Worm (Caenorhabditis elegans): ENCODE data around the gene F20C5.5.

The F20C5.5 gene

DNA sequence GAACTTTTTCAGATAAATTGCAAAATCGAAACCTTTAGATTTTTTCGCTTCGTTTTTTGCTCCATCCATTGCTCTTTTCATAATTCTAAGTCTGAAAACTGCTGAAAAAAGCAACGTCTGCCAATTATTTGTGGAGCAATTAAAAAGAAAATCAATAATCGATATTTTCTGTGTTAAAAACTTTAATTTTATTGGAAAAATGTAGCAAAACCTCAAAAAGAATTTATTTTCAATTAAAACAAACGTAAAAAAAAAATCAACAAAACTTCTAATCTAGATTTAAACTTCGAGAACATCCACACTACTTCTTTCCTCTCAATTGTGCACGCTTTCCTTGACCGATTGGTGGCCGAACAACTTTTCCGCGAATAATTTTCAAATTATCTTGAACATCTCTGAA is 30.1 kb downstream of the F20C5.5 start, which contains the start of gene F21D5.5:
Gene F21D5.5 (minus strand): TSS at position 101 of the 400 bp plus-strand sequence.
- TF ChIP-seq jun-1 (tag; optimal IDR thresholded peaks at IDR 0.05) (no peak), unc-62 (GFP tag; optimal IDR thresholded peaks at IDR 0.05) (no peak), nhr-23 (tag; optimal IDR thresholded peaks at IDR 0.05) (no peak), ZK546.5 (tag; optimal IDR thresholded peaks at IDR 0.05) (no peak), lin-15B (tag; optimal IDR thresholded peaks at IDR 0.05) (no peak), pha-4 (tag; optimal IDR thresholded peaks at IDR 0.05) (no peak), ama-1 (optimal IDR thresholded peaks at IDR 0.05) (no peak)

DNA sequence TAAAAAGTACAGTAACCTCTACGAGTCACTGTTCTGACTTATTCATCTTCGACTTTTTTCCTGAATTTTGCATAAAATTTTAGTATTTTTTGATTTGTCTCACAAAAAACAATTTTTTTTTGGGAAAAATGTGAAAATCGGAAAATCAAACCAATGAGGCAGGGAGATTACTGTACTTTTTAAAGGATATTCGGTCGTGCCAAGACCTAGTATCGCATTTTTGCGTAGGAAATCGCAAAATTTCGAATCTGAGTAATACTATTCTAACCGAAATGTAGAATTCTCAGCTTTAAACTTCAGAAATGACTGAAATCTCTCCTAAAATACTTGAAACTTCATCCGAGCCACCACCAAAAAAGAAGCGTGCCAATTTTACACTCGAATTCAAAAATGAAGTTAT is 31.7 kb downstream of the F20C5.5 start, which contains the start of gene F21D5.4:
Gene F21D5.4 (plus strand): TSS at position 301 of the 400 bp plus-strand sequence.
- TF ChIP-seq skn-1 (tag; optimal IDR thresholded peaks at IDR 0.05) (no peak), ceh-28 (tag; optimal IDR thresholded peaks at IDR 0.05) (no peak), ama-1 (optimal IDR thresholded peaks at IDR 0.05) (no peak), ceh-16 (tag; optimal IDR thresholded peaks at IDR 0.05) (no peak), nhr-67 (tag; optimal IDR thresholded peaks at IDR 0.05) (no peak), elt-1 (tag; optimal IDR thresholded peaks at IDR 0.05) (no peak), fkh-10 (GFP tag; optimal IDR thresholded peaks at IDR 0.05) (no peak), nhr-76 (tag; optimal IDR thresholded peaks at IDR 0.05) (no peak), eor-1 (tag; optimal IDR thresholded peaks at IDR 0.05) (no peak), lin-15B (tag; optimal IDR thresholded peaks at IDR 0.05) (no peak), snpc-4 (tag; optimal IDR thresholded peaks at IDR 0.05) (no peak), fos-1 (tag; optimal IDR thresholded peaks at IDR 0.05) (no peak), nhr-77 (tag; optimal IDR thresholded peaks at IDR 0.05) (no peak), nhr-23 (tag; optimal IDR thresholded peaks at IDR 0.05) (no peak), unc-62 (GFP tag; optimal IDR thresholded peaks at IDR 0.05) (no peak), unc-39 (tag; optimal IDR thresholded peaks at IDR 0.05) (no peak), fkh-2 (tag; optimal IDR thresholded peaks at IDR 0.05) (no peak), ceh-9 (tag; optimal IDR thresholded peaks at IDR 0.05) (no peak), mdl-1 (tag; optimal IDR thresholded peaks at IDR 0.05) (no peak), aly-2 (tag; optimal IDR thresholded peaks at IDR 0.05) (no peak)

- no peak for TF ChIP-seq lsy-12 (tag; optimal IDR thresholded peaks at IDR 0.05)
- TF ChIP-seq nfya-1 (tag; optimal IDR thresholded peaks at IDR 0.05; ENCODE audit: insufficient read depth), result peak; percentile 35
- TF ChIP-seq nhr-28 (tag; optimal IDR thresholded peaks at IDR 0.05), result no peak
- no peak for TF ChIP-seq lin-39 (tag; optimal IDR thresholded peaks at IDR 0.05)
- no peak for TF ChIP-seq nhr-12 (tag; optimal IDR thresholded peaks at IDR 0.05)
- TF ChIP-seq nhr-23 (tag; optimal IDR thresholded peaks at IDR 0.05), result peak; percentile 52
- TF ChIP-seq elt-1 (tag; optimal IDR thresholded peaks at IDR 0.05), result no peak
- peak; percentile 51 for TF ChIP-seq pha-4 (tag; optimal IDR thresholded peaks at IDR 0.05)
Measured at ce11 chrIV:8737354-8737753, 32.1 kb downstream of the F20C5.5 start.

- TF ChIP-seq elt-2 (tag; optimal IDR thresholded peaks at IDR 0.05) (peak; percentile 94), pha-4 (tag; optimal IDR thresholded peaks at IDR 0.05) (peak; percentile 6), pqm-1 (tag; optimal IDR thresholded peaks at IDR 0.05) (peak; percentile 96), nhr-23 (tag; optimal IDR thresholded peaks at IDR 0.05) (no peak), jun-1 (tag; optimal IDR thresholded peaks at IDR 0.05) (peak; percentile 16)
Measured at ce11 chrIV:8730469-8730868, 39.0 kb downstream of the F20C5.5 start, which contains the start of gene F21D5.3. Gene F21D5.3, plus strand, starts transcription at chrIV:8730815.

- TF ChIP-seq elt-2 (tag; optimal IDR thresholded peaks at IDR 0.05) (peak; percentile 90), pqm-1 (tag; optimal IDR thresholded peaks at IDR 0.05) (peak; percentile 66), pha-4 (tag; optimal IDR thresholded peaks at IDR 0.05) (peak; percentile 45), lin-39 (tag; optimal IDR thresholded peaks at IDR 0.05) (no peak)
Measured at ce11 chrIV:8729636-8730035, 39.8 kb downstream of the F20C5.5 start.

ce11 chrIV:8728122-8728521 is 41.3 kb downstream of the F20C5.5 start, which contains the start of gene otub-3:
Gene otub-3, plus strand, starts transcription at chrIV:8728177.
- TF ChIP-seq pqm-1 (tag; optimal IDR thresholded peaks at IDR 0.05) (no peak), mdl-1 (tag; optimal IDR thresholded peaks at IDR 0.05) (no peak), fkh-2 (tag; optimal IDR thresholded peaks at IDR 0.05) (no peak), nhr-28 (tag; optimal IDR thresholded peaks at IDR 0.05) (no peak), lsy-12 (tag; optimal IDR thresholded peaks at IDR 0.05) (no peak), ZK546.5 (tag; optimal IDR thresholded peaks at IDR 0.05) (no peak), nhr-25 (tag; optimal IDR thresholded peaks at IDR 0.05) (no peak), unc-39 (tag; optimal IDR thresholded peaks at IDR 0.05) (no peak), snpc-4 (tag; optimal IDR thresholded peaks at IDR 0.05) (no peak), hmg-11 (tag; optimal IDR thresholded peaks at IDR 0.05) (no peak), tbx-2 (tag; optimal IDR thresholded peaks at IDR 0.05) (no peak), nhr-77 (tag; optimal IDR thresholded peaks at IDR 0.05) (no peak), fos-1 (tag; optimal IDR thresholded peaks at IDR 0.05) (no peak), nhr-11 (tag; optimal IDR thresholded peaks at IDR 0.05) (no peak), ztf-11 (tag; optimal IDR thresholded peaks at IDR 0.05) (no peak), ceh-9 (tag; optimal IDR thresholded peaks at IDR 0.05) (no peak)

Data from whole organism, L3 larva.